Fruit fly (Drosophila melanogaster): ENCODE measurements around the gene CG6204.

CG6204 gene

dm6 chr3R:24163556-24164022 lies 30.0 kb upstream of the CG6204 start, which contains the start of gene Apc2 (continued):
- no peak for TF ChIP-seq ash1 (GFP tag; optimal IDR thresholded peaks at IDR 0.05)
- TF ChIP-seq gce (GFP tag; IDR thresholded peaks at IDR 0.05): 0 out of 3 replicates have a peak, but pooled peaks have one; percentile 8
- TF ChIP-seq HLH3B (GFP tag; IDR thresholded peaks at IDR 0.05): peak; percentile 57; the same call in 1 of the 2 replicates
- no peak for TF ChIP-seq CG8478 (optimal IDR thresholded peaks at IDR 0.05)
- TF ChIP-seq HLH54F (GFP tag; optimal IDR thresholded peaks at IDR 0.05): peak; percentile 36
- no peak; the same call in 2 of the 3 replicates for TF ChIP-seq B-H1 (GFP tag; IDR thresholded peaks at IDR 0.05)
- TF ChIP-seq Doc2 (GFP tag; IDR thresholded peaks at IDR 0.05): no peak
- TF ChIP-seq Deaf1 (tag; optimal IDR thresholded peaks at IDR 0.05): no peak
- no peak for TF ChIP-seq disco-r (GFP tag; optimal IDR thresholded peaks at IDR 0.05)
- TF ChIP-seq Ssrp (tag; optimal IDR thresholded peaks at IDR 0.05): peak; percentile 53
- no peak for TF ChIP-seq CG12236 (GFP tag; optimal IDR thresholded peaks at IDR 0.05)
- TF ChIP-seq odd (GFP tag; optimal IDR thresholded peaks at IDR 0.05): no peak
- peak; percentile 48 for TF ChIP-seq Hmr (GFP tag; optimal IDR thresholded peaks at IDR 0.05)
- TF ChIP-seq Drgx (GFP tag; IDR thresholded peaks at IDR 0.05): peak; percentile 52; the same call in 1 of the 2 replicates
- peak; percentile 58 for TF ChIP-seq CG2116 (GFP tag; optimal IDR thresholded peaks at IDR 0.05)
- TF ChIP-seq CG3838 (GFP tag; optimal IDR thresholded peaks at IDR 0.05): peak; percentile 25
- no peak for TF ChIP-seq CG42726 (GFP tag; IDR thresholded peaks at IDR 0.05; ENCODE audit: partially characterized antibody)
- peak; percentile 64; the same call in 2 of the 3 replicates for TF ChIP-seq dysf (GFP tag; IDR thresholded peaks at IDR 0.05)
- no peak for TF ChIP-seq CG8359 (GFP tag; optimal IDR thresholded peaks at IDR 0.05; ENCODE audit: borderline replicate concordance)
- TF ChIP-seq B-H2 (GFP tag; optimal IDR thresholded peaks at IDR 0.05): peak; percentile 4
- no peak for TF ChIP-seq shn (GFP tag; optimal IDR thresholded peaks at IDR 0.05)
- no peak for TF ChIP-seq ap (GFP tag; IDR thresholded peaks at IDR 0.05)
- TF ChIP-seq CG12155 (GFP tag; optimal IDR thresholded peaks at IDR 0.05): peak; percentile 32
- TF ChIP-seq CG8765 (GFP tag; IDR thresholded peaks at IDR 0.05): no peak
- TF ChIP-seq CG14965 (GFP tag; optimal IDR thresholded peaks at IDR 0.05; ENCODE audit: borderline replicate concordance): no peak
- peak; percentile 73 for TF ChIP-seq trem (tag; optimal IDR thresholded peaks at IDR 0.05)
- 0 out of 4 replicates have a peak, but pooled peaks have one; percentile 12 for TF ChIP-seq Gug (GFP tag; IDR thresholded peaks at IDR 0.05)
- TF ChIP-seq stc (GFP tag; IDR thresholded peaks at IDR 0.05): peak; percentile 59; the same call in 1 of the 2 replicates
- TF ChIP-seq scrt (GFP tag; optimal IDR thresholded peaks at IDR 0.05): peak; percentile 36
- TF ChIP-seq trh (GFP tag; optimal IDR thresholded peaks at IDR 0.05): no peak
- TF ChIP-seq CG18619 (GFP tag; optimal IDR thresholded peaks at IDR 0.05): peak; percentile 39
- peak; percentile 53 for TF ChIP-seq PHDP (tag; optimal IDR thresholded peaks at IDR 0.05)
- TF ChIP-seq Nf-YC (tag; optimal IDR thresholded peaks at IDR 0.05): peak; percentile 62
- no peak for TF ChIP-seq CG9797 (GFP tag; optimal IDR thresholded peaks at IDR 0.05)
- peak; percentile 64; the same call in 1 of the 2 replicates for TF ChIP-seq CG14441 (GFP tag; IDR thresholded peaks at IDR 0.05)
- peak; percentile 28; the same call in 1 of the 2 replicates for TF ChIP-seq CG14667 (GFP tag; IDR thresholded peaks at IDR 0.05)
- peak; percentile 65 for TF ChIP-seq CG13775 (GFP tag; optimal IDR thresholded peaks at IDR 0.05)
- TF ChIP-seq sisA (GFP tag; IDR thresholded peaks at IDR 0.05): peak; percentile 66
- TF ChIP-seq Sox102F (GFP tag; optimal IDR thresholded peaks at IDR 0.05): peak; percentile 68
- TF ChIP-seq CG6689 (GFP tag; IDR thresholded peaks at IDR 0.05): peak; percentile 57; the same call in 1 of the 2 replicates
- no peak; the same call in 1 of the 2 replicates for TF ChIP-seq sob (GFP tag; IDR thresholded peaks at IDR 0.05)
- peak; percentile 64; the same call in 2 of the 3 replicates for TF ChIP-seq ci (GFP tag; IDR thresholded peaks at IDR 0.05)
- peak; percentile 65 for TF ChIP-seq Ada2b (GFP tag; IDR thresholded peaks at IDR 0.05)
- TF ChIP-seq CG4328 (GFP tag; optimal IDR thresholded peaks at IDR 0.05): no peak
- peak; percentile 63; the same call in 2 of the 3 replicates for TF ChIP-seq zfh1 (GFP tag; IDR thresholded peaks at IDR 0.05)
- TF ChIP-seq Med (GFP tag): peak; percentile 77
- TF ChIP-seq eyg (GFP tag; optimal IDR thresholded peaks at IDR 0.05): no peak
- no peak for TF ChIP-seq ftz-f1 (GFP tag; optimal IDR thresholded peaks at IDR 0.05)
- TF ChIP-seq usp (GFP tag; optimal IDR thresholded peaks at IDR 0.05): no peak
- peak; percentile 75 for TF ChIP-seq CG9932 (GFP tag; IDR thresholded peaks at IDR 0.05)
- TF ChIP-seq HmgD (GFP tag; optimal IDR thresholded peaks at IDR 0.05): no peak
- peak; percentile 51; the same call in 1 of the 2 replicates for TF ChIP-seq NFAT (GFP tag; IDR thresholded peaks at IDR 0.05)
